Fruit fly (Drosophila melanogaster): ENCODE data around the gene Pgant5.

Gene Pgant5

DNA sequence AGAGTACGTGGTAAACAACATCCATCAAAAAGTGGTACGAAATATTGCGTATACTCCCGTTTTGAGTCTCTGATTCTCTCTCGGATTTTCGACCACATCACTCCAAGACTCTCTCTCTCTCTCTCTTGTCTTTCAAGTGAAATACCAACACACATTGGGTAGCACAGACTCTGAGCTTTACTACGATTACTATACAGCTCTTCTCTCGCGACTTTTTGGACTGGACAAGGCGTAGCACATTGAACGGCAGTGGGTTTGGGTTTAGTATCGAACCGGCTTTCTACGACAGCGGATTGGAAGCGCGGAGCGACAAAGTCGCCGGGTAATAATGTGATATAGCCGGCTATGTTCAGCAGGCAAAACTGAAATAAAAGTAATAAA, 14.9 kb upstream of the Pgant5 start:
- TF ChIP-seq bbx (GFP tag; IDR thresholded peaks at IDR 0.05; ENCODE audit: partially characterized antibody) (peak; percentile 40; the same call in 1 of the 2 replicates), CG6175 (GFP tag; IDR thresholded peaks at IDR 0.05) (no peak), CG13894 (tag; optimal IDR thresholded peaks at IDR 0.05) (peak; percentile 62), CG34224 (GFP tag; IDR thresholded peaks at IDR 0.05; ENCODE audit: partially characterized antibody) (peak; percentile 58), lmd (GFP tag; IDR thresholded peaks at IDR 0.05) (no peak), onecut (GFP tag; IDR thresholded peaks at IDR 0.05) (no peak), CG42726 (GFP tag; IDR thresholded peaks at IDR 0.05; ENCODE audit: partially characterized antibody) (peak; percentile 75), CG4328 (GFP tag; optimal IDR thresholded peaks at IDR 0.05) (no peak), Bgb (GFP tag; IDR thresholded peaks at IDR 0.05; ENCODE audit: partially characterized antibody) (peak; percentile 67), CG13287 (GFP tag; IDR thresholded peaks at IDR 0.05; ENCODE audit: partially characterized antibody) (peak; percentile 64; the same call in 1 of the 2 replicates), mirr (GFP tag; optimal IDR thresholded peaks at IDR 0.05) (peak; percentile 10), HLH4C (GFP tag; IDR thresholded peaks at IDR 0.05; ENCODE audit: partially characterized antibody) (peak; percentile 52; the same call in 2 of the 3 replicates), trem (tag; optimal IDR thresholded peaks at IDR 0.05) (no peak), chinmo (GFP tag; IDR thresholded peaks at IDR 0.05; ENCODE audit: partially characterized antibody) (peak; percentile 96), otp (GFP tag; IDR thresholded peaks at IDR 0.05) (0 out of 3 replicates have a peak, but pooled peaks have one; percentile 10), hbn (GFP tag; IDR thresholded peaks at IDR 0.05; ENCODE audit: partially characterized antibody) (0 out of 2 replicates have a peak, but pooled peaks have one; percentile 21), Nf-YB (GFP tag; optimal IDR thresholded peaks at IDR 0.05) (no peak), Trl (optimal IDR thresholded peaks at IDR 0.05) (peak; percentile 94 to 100), Trl (GFP tag; optimal IDR thresholded peaks at IDR 0.05) (no peak), lbe (GFP tag; optimal IDR thresholded peaks at IDR 0.05) (peak; percentile 20), CG34376 (GFP tag; optimal IDR thresholded peaks at IDR 0.05) (peak; percentile 48), Doc3 (GFP tag; IDR thresholded peaks at IDR 0.05; ENCODE audit: partially characterized antibody) (peak; percentile 28; the same call in 1 of the 3 replicates), corto (GFP tag; optimal IDR thresholded peaks at IDR 0.05) (peak; percentile 45), CG15696 (tag; optimal IDR thresholded peaks at IDR 0.05) (no peak), yki (optimal IDR thresholded peaks at IDR 0.05) (peak; percentile 48), CG16779 (GFP tag; IDR thresholded peaks at IDR 0.05) (0 out of 2 replicates have a peak, but pooled peaks have one; percentile 6), wdn (GFP tag; IDR thresholded peaks at IDR 0.05) (peak; percentile 4; the same call in 1 of the 2 replicates), CG31441 (GFP tag; IDR thresholded peaks at IDR 0.05) (no peak), zen2 (GFP tag; IDR thresholded peaks at IDR 0.05; ENCODE audit: partially characterized antibody) (peak; percentile 80; the same call in 2 of the 3 replicates), bowl (GFP tag; IDR thresholded peaks at IDR 0.05) (0 out of 2 replicates have a peak, but pooled peaks have one; percentile 13), CG34422 (GFP tag; IDR thresholded peaks at IDR 0.05) (peak; percentile 22; the same call in 2 of the 3 replicates), abd-A (tag; optimal IDR thresholded peaks at IDR 0.05) (peak; percentile 71), Scr (GFP tag; IDR thresholded peaks at IDR 0.05; ENCODE audit: partially characterized antibody) (0 out of 2 replicates have a peak, but pooled peaks have one; percentile 34), Opbp (GFP tag; IDR thresholded peaks at IDR 0.05; ENCODE audit: partially characterized antibody) (peak; percentile 15; the same call in 1 of the 3 replicates), ato (GFP tag; IDR thresholded peaks at IDR 0.05; ENCODE audit: partially characterized antibody) (peak; percentile 50; the same call in 1 of the 2 replicates), CG5180 (GFP tag; optimal IDR thresholded peaks at IDR 0.05) (peak; percentile 83), Jarid2 (GFP tag; optimal IDR thresholded peaks at IDR 0.05) (peak; percentile 89), Dll (GFP tag; IDR thresholded peaks at IDR 0.05; ENCODE audit: partially characterized antibody) (peak; percentile 50; the same call in 1 of the 4 replicates), cg (GFP tag; optimal IDR thresholded peaks at IDR 0.05) (peak; percentile 31), Deaf1 (tag; optimal IDR thresholded peaks at IDR 0.05) (peak; percentile 24), amos (GFP tag; IDR thresholded peaks at IDR 0.05; ENCODE audit: partially characterized antibody) (peak; percentile 42; the same call in 1 of the 2 replicates), CG31388 (GFP tag; optimal IDR thresholded peaks at IDR 0.05) (no peak), CG8290 (GFP tag; optimal IDR thresholded peaks at IDR 0.05) (no peak), CG8290 (tag; optimal IDR thresholded peaks at IDR 0.05) (peak in 1 of 2 experiments; percentile 64), rib (GFP tag; IDR thresholded peaks at IDR 0.05) (peak; percentile 17), lov (optimal IDR thresholded peaks at IDR 0.05) (no peak), lov (GFP tag; IDR thresholded peaks at IDR 0.05) (peak; percentile 13; the same call in 1 of the 3 replicates), sd (tag; optimal IDR thresholded peaks at IDR 0.05) (peak; percentile 24)
